Worm (Caenorhabditis elegans): ENCODE measurements around the gene vps-29.

The vps-29 gene

ce11 chrIII:10064140-10064539, 48.7 kb downstream of the vps-29 start, which contains the start of gene ekl-6:
ekl-6 (plus strand) TSS chrIII:10064404.
- TF ChIP-seq tbx-7 (tag; optimal IDR thresholded peaks at IDR 0.05) (peak; percentile 83), gmeb-2 (tag; optimal IDR thresholded peaks at IDR 0.05) (no peak), fkh-6 (tag; optimal IDR thresholded peaks at IDR 0.05) (no peak), ceh-6 (GFP tag; optimal IDR thresholded peaks at IDR 0.05) (no peak), elt-4 (tag; optimal IDR thresholded peaks at IDR 0.05) (no peak), fax-1 (tag; optimal IDR thresholded peaks at IDR 0.05) (peak; percentile 11), mec-3 (tag; optimal IDR thresholded peaks at IDR 0.05; ENCODE audit: borderline replicate concordance) (peak; percentile 35), madf-2 (tag; optimal IDR thresholded peaks at IDR 0.05) (no peak), nfya-1 (tag; optimal IDR thresholded peaks at IDR 0.05) (no peak), pax-1 (tag; optimal IDR thresholded peaks at IDR 0.05) (no peak), rnt-1 (tag; optimal IDR thresholded peaks at IDR 0.05) (peak; percentile 15), ceh-34 (tag; optimal IDR thresholded peaks at IDR 0.05) (no peak), nhr-232 (tag; optimal IDR thresholded peaks at IDR 0.05) (no peak), C08G9.2 (tag; optimal IDR thresholded peaks at IDR 0.05) (peak; percentile 84), ztf-16 (tag; optimal IDR thresholded peaks at IDR 0.05) (no peak), unc-3 (GFP tag; conservative IDR thresholded peaks at IDR 0.05) (no peak), unc-3 (tag; optimal IDR thresholded peaks at IDR 0.05) (no peak), hlh-8 (tag; optimal IDR thresholded peaks at IDR 0.05) (peak; percentile 61), lin-11 (tag; optimal IDR thresholded peaks at IDR 0.05) (no peak), sox-4 (tag; optimal IDR thresholded peaks at IDR 0.05) (no peak), K02D7.2 (tag; optimal IDR thresholded peaks at IDR 0.05) (no peak), unc-55 (GFP tag; optimal IDR thresholded peaks at IDR 0.05) (no peak), sox-2 (GFP tag; IDR thresholded peaks at IDR 0.05) (no peak), sdc-2 (tag; optimal IDR thresholded peaks at IDR 0.05) (peak; percentile 16), lim-6 (tag; optimal IDR thresholded peaks at IDR 0.05) (no peak), ets-4 (tag; optimal IDR thresholded peaks at IDR 0.05) (peak; percentile 74), ceh-30 (tag; optimal IDR thresholded peaks at IDR 0.05) (no peak), zip-5 (tag; optimal IDR thresholded peaks at IDR 0.05) (peak; percentile 79), pros-1 (tag; optimal IDR thresholded peaks at IDR 0.05) (no peak), odd-2 (tag; optimal IDR thresholded peaks at IDR 0.05) (no peak), pha-4 (tag; optimal IDR thresholded peaks at IDR 0.05) (no peak), ceh-2 (tag; optimal IDR thresholded peaks at IDR 0.05) (peak; percentile 90), ref-2 (tag; optimal IDR thresholded peaks at IDR 0.05) (peak; percentile 76), elt-2 (tag; optimal IDR thresholded peaks at IDR 0.05) (peak; percentile 53), pha-2 (tag; optimal IDR thresholded peaks at IDR 0.05) (no peak), ceh-19 (GFP tag; optimal IDR thresholded peaks at IDR 0.05) (no peak), fkh-10 (GFP tag; optimal IDR thresholded peaks at IDR 0.05) (no peak), pat-9 (tag; optimal IDR thresholded peaks at IDR 0.05) (no peak), ceh-31 (tag; optimal IDR thresholded peaks at IDR 0.05) (peak; percentile 85), ahr-1 (tag; optimal IDR thresholded peaks at IDR 0.05) (no peak), ceh-9 (tag; optimal IDR thresholded peaks at IDR 0.05) (no peak), che-1 (tag; optimal IDR thresholded peaks at IDR 0.05) (no peak), ceh-48 (tag; optimal IDR thresholded peaks at IDR 0.05) (peak; percentile 42), hlh-13 (GFP tag; optimal IDR thresholded peaks at IDR 0.05) (no peak), unc-86 (tag; optimal IDR thresholded peaks at IDR 0.05) (peak; percentile 14), unc-42 (tag; optimal IDR thresholded peaks at IDR 0.05) (no peak), syd-9 (tag; optimal IDR thresholded peaks at IDR 0.05) (no peak), nhr-11 (tag; optimal IDR thresholded peaks at IDR 0.05) (no peak), dmd-4 (tag; optimal IDR thresholded peaks at IDR 0.05; ENCODE audit: borderline replicate concordance) (no peak), ceh-45 (GFP tag; IDR thresholded peaks at IDR 0.05) (no peak), ceh-18 (tag; optimal IDR thresholded peaks at IDR 0.05) (no peak), Y22D7AL.16 (tag; optimal IDR thresholded peaks at IDR 0.05) (no peak), pag-3 (tag; optimal IDR thresholded peaks at IDR 0.05; ENCODE audit: borderline replicate concordance) (no peak), C38D4.7 (GFP tag; optimal IDR thresholded peaks at IDR 0.05) (no peak)

Data from whole organism, late embryonic.